Fruit fly (Drosophila melanogaster) whole organism, pupa: ENCODE measurements around the gene HP1D3csd.

Experiments used
- CG10348 ChIP-seq: fragments of 200-800 bp; sonication (Bioruptor generic); IDR thresholded peaks from 2 replicates; pipeline ENCODE4 v1.3.6; 2022; ENCODE audit warnings: missing biosample characterization, missing genetic modification characterization
- CG12605 ChIP-seq: fragments of 200-800 bp; sonication (Bioruptor generic); IDR thresholded peaks from 2 replicates; pipeline ENCODE4 v1.3.6; 2022; ENCODE audit warnings: missing biosample characterization, missing genetic modification characterization
- CG13204 ChIP-seq: fragments of 200-800 bp; sonication (Bioruptor generic); optimal IDR thresholded peaks from 2 replicates; lab custom pipeline; 2018; ENCODE audit warnings: missing biosample characterization, mild to moderate bottlenecking, missing genetic modification characterization, moderate library complexity
- CG14655 ChIP-seq: fragments of 200-800 bp; sonication (Bioruptor generic); optimal IDR thresholded peaks from 3 replicates; lab custom pipeline; 2017; ENCODE audit warnings: mild to moderate bottlenecking, missing biosample characterization, missing genetic modification reagents, missing genetic modification characterization
- CG15710 ChIP-seq: fragments of 200-800 bp; sonication (Bioruptor generic); optimal IDR thresholded peaks from 2 replicates; lab custom pipeline; 2018; ENCODE audit warnings: missing biosample characterization, mild to moderate bottlenecking, missing genetic modification characterization, moderate library complexity
- CG17806 ChIP-seq: fragments of 200-800 bp; sonication (Bioruptor generic); optimal IDR thresholded peaks from 2 replicates; lab custom pipeline; 2018; ENCODE audit warnings: missing biosample characterization, mild to moderate bottlenecking, missing genetic modification characterization, moderate library complexity
- CG32121 ChIP-seq: fragments of 200-800 bp; sonication (Bioruptor generic); IDR thresholded peaks from 2 replicates; pipeline ENCODE4 v1.3.6; 2022; ENCODE audit warnings: missing biosample characterization, missing genetic modification characterization
- CG34367 ChIP-seq: fragments of 200-800 bp; sonication (Bioruptor generic); optimal IDR thresholded peaks from 2 replicates; lab custom pipeline; 2018; ENCODE audit warnings: missing biosample characterization, mild to moderate bottlenecking, missing genetic modification characterization
- CG4496 ChIP-seq: fragments of 200-800 bp; sonication (Bioruptor generic); IDR thresholded peaks from 3 replicates; pipeline ENCODE4 v1.3.6; 2022; ENCODE audit warnings: missing biosample characterization, missing genetic modification characterization
- CG8159 ChIP-seq: fragments of 200-800 bp; sonication (Bioruptor generic); optimal IDR thresholded peaks from 3 replicates; lab custom pipeline; 2018; ENCODE audit warnings: missing biosample characterization, mild to moderate bottlenecking, missing genetic modification characterization, moderate library complexity
- CG8301 ChIP-seq: fragments of 200-800 bp; sonication (Bioruptor generic); optimal IDR thresholded peaks from 2 replicates; lab custom pipeline; 2018; ENCODE audit warnings: missing biosample characterization, mild to moderate bottlenecking, missing genetic modification characterization
- CG9948 ChIP-seq: fragments of 200-800 bp; sonication (Bioruptor generic); optimal IDR thresholded peaks from 2 replicates; lab custom pipeline; 2018; ENCODE audit warnings: missing biosample characterization, mild to moderate bottlenecking, missing genetic modification characterization, moderate library complexity
- D1 ChIP-seq: fragments of 200-800 bp; sonication (Bioruptor generic); optimal IDR thresholded peaks from 2 replicates; lab custom pipeline; 2018; ENCODE audit warnings: missing biosample characterization, mild to moderate bottlenecking, missing genetic modification characterization, moderate library complexity
- EcR ChIP-seq: fragments of 200-800 bp; sonication (Bioruptor generic); optimal IDR thresholded peaks from 3 replicates; lab custom pipeline; 2019; ENCODE audit warnings: missing biosample characterization, missing genetic modification characterization, mild to moderate bottlenecking, moderate library complexity, missing genetic modification reagents
- Ets98B ChIP-seq: fragments of 200-800 bp; sonication (Bioruptor generic); IDR thresholded peaks from 2 replicates; pipeline ENCODE4 v1.3.6; 2022; ENCODE audit warnings: missing biosample characterization, missing genetic modification characterization
- Pif1A ChIP-seq: fragments of 200-800 bp; sonication (Bioruptor generic); optimal IDR thresholded peaks from 3 replicates; lab custom pipeline; 2016; ENCODE audit warnings: missing biosample characterization, missing genetic modification characterization
- Pif1B ChIP-seq: fragments of 200-800 bp; sonication (Bioruptor generic); optimal IDR thresholded peaks from 3 replicates; lab custom pipeline; 2016; ENCODE audit warnings: missing biosample characterization, missing genetic modification characterization
- Snoo ChIP-seq: fragments of 200-800 bp; sonication (Bioruptor generic); optimal IDR thresholded peaks from 3 replicates; lab custom pipeline; 2017; ENCODE audit warnings: missing biosample characterization, mild to moderate bottlenecking, missing genetic modification characterization, inconsistent platforms
- fd96Ca ChIP-seq: fragments of 200-800 bp; sonication (Bioruptor generic); IDR thresholded peaks from 3 replicates; pipeline ENCODE4 v1.3.6; 2022; ENCODE audit warnings: missing biosample characterization, missing genetic modification characterization
- gl ChIP-seq: fragments of 200-800 bp; sonication (Bioruptor generic); optimal IDR thresholded peaks from 2 replicates; lab custom pipeline; 2018; ENCODE audit warnings: missing biosample characterization, mild to moderate bottlenecking, missing genetic modification characterization
- rn ChIP-seq: fragments of 200-800 bp; sonication (Bioruptor generic); IDR thresholded peaks from 2 replicates; pipeline ENCODE4 v1.3.6; 2022; ENCODE audit warnings: missing biosample characterization, missing genetic modification characterization

HP1D3csd gene

dm6 chrX:19220963-19221572 is 31.1 kb downstream of the HP1D3csd start:
- TF ChIP-seq CG14655 (GFP tag; lab: Kevin White, UChicago), result no peak
- TF ChIP-seq CG12605 (GFP tag; lab: Robert Waterston, UW), result no peak
- no peak for TF ChIP-seq CG13204 (GFP tag; lab: Kevin White, UChicago)
- no peak for TF ChIP-seq Ets98B (GFP tag; lab: Robert Waterston, UW)
- no peak for TF ChIP-seq CG17806
- TF ChIP-seq CG8159 (tag; lab: Kevin White, UChicago), result no peak
- TF ChIP-seq Pif1B (GFP tag; lab: Kevin White, UChicago), result no peak
- no peak for TF ChIP-seq CG15710 (tag; lab: Kevin White, UChicago)
- TF ChIP-seq, all 21 proteins: peak for 0

dm6 chrX:19224580-19225303 is 34.7 kb downstream of the HP1D3csd start:
- peak; percentile 74 for TF ChIP-seq CG9948
- TF ChIP-seq CG12605 (GFP tag; lab: Robert Waterston, UW), result no peak
- TF ChIP-seq CG17806, result peak; percentile 43
- TF ChIP-seq CG13204 (GFP tag; lab: Kevin White, UChicago), result no peak
- peak; percentile 60 for TF ChIP-seq CG15710 (tag; lab: Kevin White, UChicago)
- TF ChIP-seq Ets98B (GFP tag; lab: Robert Waterston, UW), result no peak; the same call in 1 of the 2 replicates
- no peak for TF ChIP-seq gl
- peak; percentile 33 for TF ChIP-seq Snoo (tag; lab: Kevin White, UChicago)
- no peak for TF ChIP-seq Pif1B (GFP tag; lab: Kevin White, UChicago)
- TF ChIP-seq CG14655 (GFP tag; lab: Kevin White, UChicago), result peak; percentile 72
- no peak for TF ChIP-seq Pif1A
- TF ChIP-seq CG8301 (tag; lab: Kevin White, UChicago), result peak; percentile 47
- TF ChIP-seq EcR, result no peak
- no peak for TF ChIP-seq CG32121 (GFP tag; lab: Robert Waterston, UW)
- TF ChIP-seq CG4496 (GFP tag; lab: Robert Waterston, UW), result no peak
- peak; percentile 24 for TF ChIP-seq CG34367 (tag; lab: Kevin White, UChicago)
- TF ChIP-seq CG8159 (tag; lab: Kevin White, UChicago), result peak; percentile 81
- TF ChIP-seq D1 (tag; lab: Kevin White, UChicago), result peak; percentile 32
- no peak for TF ChIP-seq CG10348
- TF ChIP-seq rn (GFP tag; lab: Robert Waterston, UW), result no peak
- TF ChIP-seq fd96Ca (GFP tag; lab: Robert Waterston, UW), result no peak

- TF ChIP-seq Ets98B (GFP tag; lab: Robert Waterston, UW) (no peak), fd96Ca (GFP tag; lab: Robert Waterston, UW) (no peak), CG13204 (GFP tag; lab: Kevin White, UChicago) (peak; percentile 93), CG12605 (GFP tag; lab: Robert Waterston, UW) (no peak), EcR (peak; percentile 35), gl (no peak), CG10348 (0 out of 2 replicates have a peak, but pooled peaks have one; percentile 28), CG8301 (tag; lab: Kevin White, UChicago) (no peak), CG4496 (GFP tag; lab: Robert Waterston, UW) (peak; percentile 74), CG32121 (GFP tag; lab: Robert Waterston, UW) (0 out of 2 replicates have a peak, but pooled peaks have one; percentile 12), CG34367 (tag; lab: Kevin White, UChicago) (no peak)
- TF ChIP-seq, all 21 proteins: peak for 5
These were observed 35.3 kb downstream of the HP1D3csd start for dm6 chrX:19225304-19225640.

dm6 chrX:19229855-19230433 is 39.9 kb downstream of the HP1D3csd start:
- TF ChIP-seq Pif1B (GFP tag; lab: Kevin White, UChicago) (peak; percentile 54), CG32121 (GFP tag; lab: Robert Waterston, UW) (no peak), CG10348 (no peak), EcR (no peak), CG15710 (tag; lab: Kevin White, UChicago) (peak; percentile 49), CG9948 (no peak), CG13204 (GFP tag; lab: Kevin White, UChicago) (no peak), rn (GFP tag; lab: Robert Waterston, UW) (no peak), CG8159 (tag; lab: Kevin White, UChicago) (peak; percentile 66), CG12605 (GFP tag; lab: Robert Waterston, UW) (0 out of 2 replicates have a peak, but pooled peaks have one; percentile 11), CG4496 (GFP tag; lab: Robert Waterston, UW) (no peak), Snoo (tag; lab: Kevin White, UChicago) (no peak), CG17806 (peak; percentile 51), D1 (tag; lab: Kevin White, UChicago) (peak; percentile 45), CG8301 (tag; lab: Kevin White, UChicago) (peak; percentile 82), Ets98B (GFP tag; lab: Robert Waterston, UW) (peak; percentile 42; the same call in 1 of the 2 replicates), Pif1A (peak; percentile 74), fd96Ca (GFP tag; lab: Robert Waterston, UW) (0 out of 3 replicates have a peak, but pooled peaks have one; percentile 31), CG14655 (GFP tag; lab: Kevin White, UChicago) (peak; percentile 79), gl (no peak), CG34367 (tag; lab: Kevin White, UChicago) (peak; percentile 20)

dm6 chrX:19238613-19239012 is 48.6 kb downstream of the HP1D3csd start:
- TF ChIP-seq CG34367 (tag; lab: Kevin White, UChicago) (no peak), Snoo (tag; lab: Kevin White, UChicago) (no peak), CG32121 (GFP tag; lab: Robert Waterston, UW) (no peak), rn (GFP tag; lab: Robert Waterston, UW) (no peak), gl (no peak), CG14655 (GFP tag; lab: Kevin White, UChicago) (no peak), CG13204 (GFP tag; lab: Kevin White, UChicago) (no peak), CG10348 (no peak), D1 (tag; lab: Kevin White, UChicago) (no peak), fd96Ca (GFP tag; lab: Robert Waterston, UW) (no peak), CG15710 (tag; lab: Kevin White, UChicago) (no peak), EcR (no peak), CG8159 (tag; lab: Kevin White, UChicago) (no peak), Pif1B (GFP tag; lab: Kevin White, UChicago) (no peak), Ets98B (GFP tag; lab: Robert Waterston, UW) (no peak), CG12605 (GFP tag; lab: Robert Waterston, UW) (no peak), Pif1A (no peak)
- TF ChIP-seq, all 21 proteins: peak for 0
